Worm (Caenorhabditis elegans) whole organism, L4 larva: ENCODE data around the gene msra-1.

Experiments used
- F49E8.2 ChIP-seq: sonication (generic microtip); optimal IDR thresholded peaks from 2 replicates; lab custom pipeline; 2016; ENCODE audit warnings: missing compliant biosample characterization, mild to moderate bottlenecking, missing genetic modification characterization, borderline replicate concordance
- R02D3.7 ChIP-seq: fragments of 150-350 bp; sonication (generic microtip); optimal IDR thresholded peaks from 3 replicates; lab custom pipeline; 2014; ENCODE audit warnings: missing biosample characterization, missing genetic modification characterization
- T20F7.1 ChIP-seq: fragments of 200-800 bp; sonication (Bioruptor generic); optimal IDR thresholded peaks from 2 replicates; lab custom pipeline; 2018; ENCODE audit warnings: mild to moderate bottlenecking, missing genetic modification characterization, missing compliant biosample characterization
- Y75B8A.6 ChIP-seq: fragments of 200-800 bp; sonication (Bioruptor generic); IDR thresholded peaks from 2 replicates; pipeline ENCODE4 v1.3.6; 2022; ENCODE audit warnings: missing genetic modification reagents, missing genetic modification characterization, missing compliant biosample characterization
- aha-1 ChIP-seq: fragments of 150-350 bp; peaks from one replicate; lab custom pipeline; 2014; ENCODE audit warnings: missing biosample characterization, missing genetic modification characterization
- attf-4 ChIP-seq: sonication (generic microtip); optimal IDR thresholded peaks from 3 replicates; lab custom pipeline; 2017; ENCODE audit warnings: missing biosample characterization, missing genetic modification characterization
- ceh-32 ChIP-seq: sonication (generic microtip); optimal IDR thresholded peaks from 2 replicates; lab custom pipeline; 2016; ENCODE audit warnings: mild to moderate bottlenecking, missing genetic modification characterization, missing compliant biosample characterization; ENCODE audit not compliant: poor library complexity
- ceh-44 ChIP-seq: fragments of 200-800 bp; sonication (Bioruptor generic); IDR thresholded peaks from 2 replicates; pipeline ENCODE4 v1.3.6; 2022; ENCODE audit warnings: missing genetic modification reagents, missing genetic modification characterization, missing compliant biosample characterization
- ctbp-1 ChIP-seq: fragments of 200-800 bp; sonication (Bioruptor generic); IDR thresholded peaks from 2 replicates; pipeline ENCODE4 v1.3.6; 2022; ENCODE audit warnings: missing genetic modification reagents, missing genetic modification characterization, missing compliant biosample characterization
- daf-16 ChIP-seq, 3 experiments: sonication (generic microtip); optimal IDR thresholded peaks; 2 replicates each; lab custom pipeline; 2016 to 2017; ENCODE audit warnings: missing genetic modification characterization in 3 of 3, missing genetic modification reagents in 3 of 3, mild to moderate bottlenecking in 2 of 3, missing compliant biosample characterization in 2 of 3, missing biosample characterization in 1 of 3, moderate library complexity in 1 of 3
- daf-19 ChIP-seq: fragments of 200-800 bp; sonication (Bioruptor generic); conservative IDR thresholded peaks from 2 replicates; pipeline ENCODE4 v1.3.6; 2022; ENCODE audit warnings: missing genetic modification characterization, missing compliant biosample characterization
- dmd-6 ChIP-seq: fragments of 200-800 bp; sonication (Bioruptor generic); IDR thresholded peaks from 2 replicates; pipeline ENCODE4 v1.3.6; 2022; ENCODE audit warnings: missing genetic modification reagents, missing genetic modification characterization, missing compliant biosample characterization
- egl-27 ChIP-seq: sonication (generic microtip); optimal IDR thresholded peaks from 3 replicates; lab custom pipeline; 2017; ENCODE audit warnings: missing biosample characterization, missing genetic modification reagents, missing genetic modification characterization
- egl-43 ChIP-seq: fragments of 200-800 bp; sonication (Bioruptor generic); IDR thresholded peaks from 2 replicates; pipeline ENCODE4 v1.3.6; 2022; ENCODE audit warnings: missing genetic modification reagents, missing genetic modification characterization, missing compliant biosample characterization
- fos-1 ChIP-seq: fragments of 150-350 bp; optimal IDR thresholded peaks from 2 replicates; lab custom pipeline; 2014; ENCODE audit warnings: missing biosample characterization, missing genetic modification characterization
- gei-8 ChIP-seq: fragments of 200-800 bp; sonication (Bioruptor generic); optimal IDR thresholded peaks from 2 replicates; lab custom pipeline; 2018; ENCODE audit warnings: mild to moderate bottlenecking, missing genetic modification characterization, missing compliant biosample characterization
- hif-1 ChIP-seq, 2 experiments: sonication (generic microtip); optimal IDR thresholded peaks; 2 replicates each; lab custom pipeline; 2016 to 2017; ENCODE audit warnings: missing compliant biosample characterization in 2 of 2, missing genetic modification characterization in 2 of 2, missing genetic modification reagents in 2 of 2, missing genotype in 2 of 2, mild to moderate bottlenecking in 1 of 2
- hlh-11 ChIP-seq: fragments of 200-800 bp; sonication (Bioruptor generic); optimal IDR thresholded peaks from 2 replicates; lab custom pipeline; 2018; ENCODE audit warnings: mild to moderate bottlenecking, missing genetic modification characterization, missing compliant biosample characterization
- hmg-1.1 ChIP-seq: fragments of 200-800 bp; sonication (Bioruptor generic); IDR thresholded peaks from 2 replicates; pipeline ENCODE4 v1.3.6; 2022; ENCODE audit warnings: missing genetic modification reagents, missing genetic modification characterization, missing compliant biosample characterization
- jun-1 ChIP-seq: fragments of 150-350 bp; optimal IDR thresholded peaks from 2 replicates; lab custom pipeline; 2014; ENCODE audit warnings: missing biosample characterization, missing genetic modification reagents, missing genetic modification characterization
- lin-15B ChIP-seq: fragments of 150-350 bp; sonication (generic microtip); optimal IDR thresholded peaks from 3 replicates; lab custom pipeline; 2014; ENCODE audit warnings: missing biosample characterization, missing genetic modification characterization
- lin-38 ChIP-seq: fragments of 200-800 bp; sonication (Bioruptor generic); IDR thresholded peaks from 2 replicates; pipeline ENCODE4 v1.3.6; 2022; ENCODE audit warnings: missing genetic modification reagents, missing genetic modification characterization, missing compliant biosample characterization
- madf-9 ChIP-seq: fragments of 200-800 bp; sonication (Bioruptor generic); conservative IDR thresholded peaks from 2 replicates; pipeline ENCODE4 v1.3.6; 2022; ENCODE audit warnings: missing genetic modification reagents, missing genetic modification characterization, missing compliant biosample characterization
- mdl-1 ChIP-seq, 2 experiments: fragments of 150-350 bp in 1 of 2; sonication (generic microtip) in 1 of 2; optimal IDR thresholded peaks; 2 replicates each; lab custom pipeline; 2014 to 2017; ENCODE audit warnings: missing biosample characterization in 2 of 2, missing genetic modification characterization in 2 of 2
- mes-2 ChIP-seq: sonication (generic microtip); optimal IDR thresholded peaks from 2 replicates; lab custom pipeline; 2016; ENCODE audit warnings: missing genotype, mild to moderate bottlenecking, missing genetic modification characterization, missing compliant biosample characterization; ENCODE audit not compliant: poor library complexity, severe bottlenecking
- mxl-2 ChIP-seq: fragments of 200-800 bp; sonication (Bioruptor generic); conservative IDR thresholded peaks from 2 replicates; pipeline ENCODE4 v1.3.6; 2022; ENCODE audit warnings: missing genetic modification reagents, missing genetic modification characterization, missing compliant biosample characterization
- mxl-3 ChIP-seq: fragments of 200-800 bp; sonication (Bioruptor generic); optimal IDR thresholded peaks from 2 replicates; lab custom pipeline; 2018; ENCODE audit warnings: mild to moderate bottlenecking, missing genetic modification characterization, missing compliant biosample characterization
- nhr-111 ChIP-seq: fragments of 200-800 bp; sonication (Bioruptor generic); optimal IDR thresholded peaks from 2 replicates; lab custom pipeline; 2018; ENCODE audit warnings: mild to moderate bottlenecking, missing genetic modification characterization, missing compliant biosample characterization
- nhr-41 ChIP-seq: fragments of 200-800 bp; sonication (Bioruptor generic); IDR thresholded peaks from 2 replicates; pipeline ENCODE4 v1.3.6; 2022; ENCODE audit warnings: missing genetic modification reagents, missing genetic modification characterization, missing compliant biosample characterization
- nhr-48 ChIP-seq: sonication (generic microtip); optimal IDR thresholded peaks from 2 replicates; lab custom pipeline; 2016; ENCODE audit warnings: mild to moderate bottlenecking, missing genetic modification characterization, missing compliant biosample characterization
- nhr-6 ChIP-seq: fragments of 150-350 bp; optimal IDR thresholded peaks from 2 replicates; lab custom pipeline; 2014; ENCODE audit warnings: missing biosample characterization, missing genetic modification characterization
- rbr-2 ChIP-seq: sonication (generic microtip); optimal IDR thresholded peaks from 2 replicates; lab custom pipeline; 2016; ENCODE audit warnings: missing genotype, missing genetic modification characterization, missing compliant biosample characterization
- sdz-12 ChIP-seq: fragments of 200-800 bp; sonication (Bioruptor generic); optimal IDR thresholded peaks from 2 replicates; lab custom pipeline; 2018; ENCODE audit warnings: mild to moderate bottlenecking, missing genetic modification characterization, missing compliant biosample characterization
- skn-1 ChIP-seq: fragments of 150-350 bp; optimal IDR thresholded peaks from 2 replicates; lab custom pipeline; 2014; ENCODE audit warnings: missing biosample characterization, missing genetic modification characterization
- snpc-1.2 ChIP-seq: fragments of 200-800 bp; sonication (Bioruptor generic); IDR thresholded peaks from 2 replicates; pipeline ENCODE4 v1.3.6; 2022; ENCODE audit warnings: missing genetic modification reagents, missing genetic modification characterization, missing compliant biosample characterization
- snpc-4 ChIP-seq: fragments of 150-350 bp; optimal IDR thresholded peaks from 2 replicates; lab custom pipeline; 2014; ENCODE audit warnings: missing biosample characterization, missing genetic modification characterization
- spr-1 ChIP-seq: sonication (generic microtip); optimal IDR thresholded peaks from 2 replicates; lab custom pipeline; 2016; ENCODE audit warnings: mild to moderate bottlenecking, missing genetic modification characterization, missing compliant biosample characterization
- spr-3 ChIP-seq: fragments of 200-800 bp; sonication (Bioruptor generic); optimal IDR thresholded peaks from 2 replicates; lab custom pipeline; 2018; ENCODE audit warnings: mild to moderate bottlenecking, missing genetic modification characterization, missing compliant biosample characterization
- tra-1 ChIP-seq: fragments of 200-800 bp; sonication (Bioruptor generic); IDR thresholded peaks from 2 replicates; pipeline ENCODE4 v1.3.6; 2022; ENCODE audit warnings: missing genetic modification reagents, missing genetic modification characterization, missing compliant biosample characterization
- unc-39 ChIP-seq: sonication (generic microtip); optimal IDR thresholded peaks from 2 replicates; lab custom pipeline; 2017; ENCODE audit warnings: missing biosample characterization, missing genetic modification characterization
- unc-62 ChIP-seq, 3 experiments: fragments of 150-350 bp in 1 of 3; sonication (generic microtip); optimal IDR thresholded peaks in 2 of 3; peaks in 1 of 3; 1 replicate in 1 of 3; 2 replicates in 2 of 3; lab custom pipeline; 2014 to 2017; ENCODE audit warnings: missing biosample characterization in 3 of 3, missing genetic modification characterization in 3 of 3, missing genetic modification reagents in 3 of 3, missing genotype in 1 of 3
- zip-2 ChIP-seq: fragments of 150-350 bp; optimal IDR thresholded peaks from 2 replicates; lab custom pipeline; 2014; ENCODE audit warnings: missing biosample characterization, missing genetic modification characterization

Gene msra-1

ce11 chrII:7392052-7392694 is 28.3 kb upstream of the msra-1 start (continued):
- TF ChIP-seq madf-9 (GFP tag; lab: Robert Waterston, UW): no peak
- TF ChIP-seq mxl-2: no peak
- no peak for TF ChIP-seq mes-2 (tag; lab: Kevin White, UChicago)
- no peak for TF ChIP-seq spr-1
- no peak for TF ChIP-seq unc-39
- TF ChIP-seq Y75B8A.6: no peak
- TF ChIP-seq daf-16 (GFP tag; optimal IDR thresholded peaks at IDR 0.05; lab: Kevin White, UChicago): no peak
- TF ChIP-seq daf-16 (tag; optimal IDR thresholded peaks at IDR 0.05; lab: Kevin White, UChicago): peak; percentile 42
- TF ChIP-seq lin-38 (GFP tag; lab: Robert Waterston, UW): peak; percentile 29; the same call in 1 of the 2 replicates
- no peak for TF ChIP-seq ceh-32
- no peak for TF ChIP-seq R02D3.7 (tag; lab: Kevin White, UChicago)
- TF ChIP-seq tra-1: 0 out of 2 replicates have a peak, but pooled peaks have one; percentile 42
- no peak for TF ChIP-seq gei-8 (GFP tag; lab: Kevin White, UChicago)
- TF ChIP-seq T20F7.1: peak; percentile 17
- TF ChIP-seq snpc-4 (tag; lab: Kevin White, UChicago): no peak
- TF ChIP-seq dmd-6 (GFP tag; lab: Robert Waterston, UW): peak; percentile 83
- TF ChIP-seq attf-4 (tag; lab: Kevin White, UChicago): no peak
- no peak for TF ChIP-seq egl-27 (tag; lab: Kevin White, UChicago)
- TF ChIP-seq snpc-1.2: no peak
- TF ChIP-seq zip-2 (tag; lab: Kevin White, UChicago): peak; percentile 93
- TF ChIP-seq nhr-48: peak; percentile 81
- peak; percentile 39 to 77 for TF ChIP-seq mdl-1 (tag; optimal IDR thresholded peaks at IDR 0.05; lab: Kevin White, UChicago)
- no peak for TF ChIP-seq sdz-12 (GFP tag; lab: Kevin White, UChicago)
- TF ChIP-seq egl-43 (GFP tag; lab: Robert Waterston, UW): no peak
- TF ChIP-seq F49E8.2 (tag; lab: Kevin White, UChicago): no peak
- peak; percentile 67; the same call in 1 of the 2 replicates for TF ChIP-seq nhr-41 (GFP tag; lab: Robert Waterston, UW)
- no peak for TF ChIP-seq fos-1 (tag; lab: Kevin White, UChicago)
- TF ChIP-seq nhr-111 (GFP tag; lab: Kevin White, UChicago): no peak
- 0 out of 2 replicates have a peak, but pooled peaks have one; percentile 44 for TF ChIP-seq daf-19 (GFP tag; lab: Robert Waterston, UW)
- TF ChIP-seq hmg-1.1: peak; percentile 77
- no peak for TF ChIP-seq jun-1 (tag; lab: Kevin White, UChicago)
- peak; percentile 44 for TF ChIP-seq rbr-2 (tag; lab: Kevin White, UChicago)
- no peak for TF ChIP-seq ceh-44 (GFP tag; lab: Robert Waterston, UW)
- TF ChIP-seq ctbp-1 (GFP tag; lab: Robert Waterston, UW): peak; percentile 42; the same call in 1 of the 2 replicates

- TF ChIP-seq lin-15B (no peak), skn-1 (no peak), mdl-1 (tag; optimal IDR thresholded peaks at IDR 0.05; lab: Kevin White, UChicago) (peak in 1 of 2 experiments; percentile 60), nhr-6 (tag; lab: Kevin White, UChicago) (no peak), rbr-2 (tag; lab: Kevin White, UChicago) (peak; percentile 27), daf-16 (GFP tag; optimal IDR thresholded peaks at IDR 0.05; lab: Kevin White, UChicago) (peak in 1 of 2 experiments; percentile 29), daf-16 (tag; optimal IDR thresholded peaks at IDR 0.05; lab: Kevin White, UChicago) (peak; percentile 13), unc-62 (GFP tag; optimal IDR thresholded peaks at IDR 0.05 in 1 of 2; lab: Kevin White, UChicago) (peak in 1 of 2 experiments; percentile 57), unc-62 (tag; optimal IDR thresholded peaks at IDR 0.05; lab: Kevin White, UChicago) (no peak), spr-3 (GFP tag; lab: Kevin White, UChicago) (no peak), mxl-3 (GFP tag; lab: Kevin White, UChicago) (peak; percentile 48), hlh-11 (tag; lab: Kevin White, UChicago) (peak; percentile 35), ctbp-1 (GFP tag; lab: Robert Waterston, UW) (0 out of 2 replicates have a peak, but pooled peaks have one; percentile 44), aha-1 (tag; lab: Kevin White, UChicago) (peak; percentile 45), hif-1 (tag; optimal IDR thresholded peaks at IDR 0.05; lab: Kevin White, UChicago) (no peak), lin-38 (GFP tag; lab: Robert Waterston, UW) (no peak), attf-4 (tag; lab: Kevin White, UChicago) (no peak)
These were observed 26.5 kb upstream of the msra-1 start for ce11 chrII:7390335-7390734.
